Worm (Caenorhabditis elegans) whole organism, late embryonic: ENCODE data around the gene W01B6.6.

ENCODE experiments used
- ceh-22 ChIP-seq: sonication (generic microtip); optimal IDR thresholded peaks from 2 replicates; lab custom pipeline; 2017; ENCODE audit warnings: missing biosample characterization, missing genetic modification characterization
- ceh-24 ChIP-seq: sonication (generic microtip); optimal IDR thresholded peaks from 2 replicates; lab custom pipeline; 2016; ENCODE audit warnings: mild to moderate bottlenecking, missing genetic modification characterization, missing compliant biosample characterization
- ceh-9 ChIP-seq: sonication (generic microtip); optimal IDR thresholded peaks from 2 replicates; lab custom pipeline; 2016; ENCODE audit warnings: mild to moderate bottlenecking, missing genetic modification characterization, inconsistent platforms, missing compliant biosample characterization
- ets-4 ChIP-seq: sonication (generic microtip); optimal IDR thresholded peaks from 2 replicates; lab custom pipeline; 2016; ENCODE audit warnings: missing genetic modification characterization, missing compliant biosample characterization
- lim-6 ChIP-seq: sonication (generic microtip); optimal IDR thresholded peaks from 2 replicates; lab custom pipeline; 2016; ENCODE audit warnings: missing genetic modification characterization, missing compliant biosample characterization
- nhr-11 ChIP-seq: fragments of 150-350 bp; optimal IDR thresholded peaks from 2 replicates; lab custom pipeline; 2014; ENCODE audit warnings: missing biosample characterization, missing genetic modification characterization
- unc-55 ChIP-seq: sonication (generic microtip); optimal IDR thresholded peaks from 2 replicates; lab custom pipeline; 2017; ENCODE audit warnings: missing biosample characterization, missing genetic modification reagents, missing genetic modification characterization

DNA sequence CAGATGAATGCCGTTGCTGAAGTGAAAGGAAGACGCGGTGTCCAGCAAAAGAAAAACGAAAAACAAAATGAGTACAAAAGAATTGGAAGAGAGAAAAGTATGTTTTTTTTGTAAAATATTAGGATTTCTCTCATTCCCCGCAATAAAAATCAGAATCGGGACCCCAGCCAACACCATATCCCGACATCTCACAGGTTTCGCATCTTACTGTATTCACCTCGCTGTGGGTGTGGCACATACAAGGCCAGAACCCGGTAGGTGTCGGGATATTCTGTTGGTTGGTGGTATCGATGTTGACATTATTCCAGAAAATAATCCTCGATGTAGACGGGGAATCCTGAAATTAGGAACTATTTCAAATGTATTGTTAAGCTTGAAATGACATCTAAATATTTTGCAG is 35.8 kb downstream of the W01B6.6 start:
- no peak for TF ChIP-seq lim-6 (tag; lab: Kevin White, UChicago)
- no peak for TF ChIP-seq ets-4 (tag; lab: Kevin White, UChicago)
- no peak for TF ChIP-seq ceh-9 (tag; lab: Kevin White, UChicago)
- no peak for TF ChIP-seq nhr-11 (tag; lab: Kevin White, UChicago)
- no peak for TF ChIP-seq unc-55 (GFP tag; lab: Kevin White, UChicago)
- no peak for TF ChIP-seq ceh-22 (tag; lab: Kevin White, UChicago)
- TF ChIP-seq ceh-24 (tag; lab: Kevin White, UChicago): no peak
